Fruit fly (Drosophila melanogaster) whole organism, embryonic: ENCODE results near the gene Rab7.
A peak's percentile ranks its signal among the peaks of the same experiment; 100 is the strongest.

Experiments used
- Adf1 ChIP-seq: fragments of 200-800 bp; sonication (Bioruptor generic); IDR thresholded peaks from 2 replicates; pipeline ENCODE4 v1.3.6; 2022; ENCODE audit warnings: missing biosample characterization, missing genetic modification characterization
- CG10274 ChIP-seq: fragments of 200-800 bp; sonication (Bioruptor generic); optimal IDR thresholded peaks from 3 replicates; lab custom pipeline; 2017; ENCODE audit warnings: missing biosample characterization, mild to moderate bottlenecking, missing genetic modification characterization
- CG10321 ChIP-seq: fragments of 200-800 bp; sonication (Bioruptor generic); IDR thresholded peaks from 2 replicates; pipeline ENCODE4 v1.3.6; 2022; ENCODE audit warnings: missing biosample characterization, missing genetic modification characterization
- CG10366 ChIP-seq: fragments of 200-800 bp; sonication (Bioruptor generic); IDR thresholded peaks from 2 replicates; pipeline ENCODE4 v1.3.6; 2022; ENCODE audit warnings: missing biosample characterization, missing genetic modification characterization
- CG10543 ChIP-seq: fragments of 200-800 bp; sonication (Bioruptor generic); optimal IDR thresholded peaks from 3 replicates; lab custom pipeline; 2017; ENCODE audit warnings: missing biosample characterization, mild to moderate bottlenecking, missing genetic modification characterization, moderate library complexity
- CG1233 ChIP-seq: fragments of 200-800 bp; sonication (Bioruptor generic); optimal IDR thresholded peaks from 4 replicates; lab custom pipeline; 2018; ENCODE audit warnings: missing biosample characterization, mild to moderate bottlenecking, missing genetic modification characterization
- CG14014 ChIP-seq: fragments of 200-800 bp; sonication (Bioruptor generic); IDR thresholded peaks from 2 replicates; pipeline ENCODE4 v1.3.6; 2022; ENCODE audit warnings: missing biosample characterization, missing genetic modification characterization
- CG14050 ChIP-seq: fragments of 200-800 bp; sonication (Bioruptor generic); IDR thresholded peaks from 3 replicates; pipeline ENCODE4 v1.3.6; 2022; ENCODE audit warnings: missing biosample characterization, missing genetic modification characterization
- CG15073 ChIP-seq: fragments of 200-800 bp; sonication (Bioruptor generic); optimal IDR thresholded peaks from 2 replicates; lab custom pipeline; 2016; ENCODE audit warnings: missing biosample characterization, missing genetic modification characterization
- CG15696 ChIP-seq: fragments of 200-800 bp; sonication (Bioruptor generic); optimal IDR thresholded peaks from 2 replicates; lab custom pipeline; 2019; ENCODE audit warnings: missing biosample characterization, mild to moderate bottlenecking, missing genetic modification characterization, moderate library complexity
- CG16863 ChIP-seq: fragments of 200-800 bp; sonication (Bioruptor generic); optimal IDR thresholded peaks from 3 replicates; lab custom pipeline; 2016; ENCODE audit warnings: missing biosample characterization, missing genetic modification characterization
- CG17186 ChIP-seq: fragments of 200-800 bp; sonication (Bioruptor generic); optimal IDR thresholded peaks from 3 replicates; lab custom pipeline; 2017; ENCODE audit warnings: missing biosample characterization, missing genetic modification reagents, missing genetic modification characterization
- CG1792 ChIP-seq: fragments of 200-800 bp; sonication (Bioruptor generic); optimal IDR thresholded peaks from 2 replicates; lab custom pipeline; 2016; ENCODE audit warnings: missing biosample characterization, missing genetic modification characterization
- CG2120 ChIP-seq: fragments of 200-800 bp; sonication (Bioruptor generic); optimal IDR thresholded peaks from 3 replicates; lab custom pipeline; 2016; ENCODE audit warnings: missing biosample characterization, missing genetic modification characterization
- CG31365 ChIP-seq: fragments of 200-800 bp; sonication (Bioruptor generic); optimal IDR thresholded peaks from 2 replicates; lab custom pipeline; 2018; ENCODE audit warnings: missing biosample characterization, mild to moderate bottlenecking, missing genetic modification characterization
- CG32772 ChIP-seq: fragments of 200-800 bp; sonication (Bioruptor generic); IDR thresholded peaks from 2 replicates; pipeline ENCODE4 v1.3.6; 2022; ENCODE audit warnings: missing biosample characterization, missing genetic modification characterization
- CG33213 ChIP-seq: fragments of 200-800 bp; sonication (Bioruptor generic); optimal IDR thresholded peaks from 3 replicates; lab custom pipeline; 2016; ENCODE audit warnings: missing biosample characterization, missing genetic modification characterization
- CG34422 ChIP-seq: fragments of 200-800 bp; sonication (Bioruptor generic); IDR thresholded peaks from 3 replicates; pipeline ENCODE4 v1.3.6; 2022; ENCODE audit warnings: missing biosample characterization, missing genetic modification characterization
- CG3995 ChIP-seq: fragments of 200-800 bp; sonication (Bioruptor generic); optimal IDR thresholded peaks from 3 replicates; lab custom pipeline; 2016; ENCODE audit warnings: missing biosample characterization, missing genetic modification characterization
- CG4328 ChIP-seq: fragments of 200-800 bp; sonication (Bioruptor generic); optimal IDR thresholded peaks from 3 replicates; lab custom pipeline; 2017; ENCODE audit warnings: missing biosample characterization, missing genetic modification reagents, missing genetic modification characterization
- CG7357 ChIP-seq: fragments of 200-800 bp; sonication (Bioruptor generic); IDR thresholded peaks from 3 replicates; pipeline ENCODE4 v1.3.6; 2022; ENCODE audit warnings: missing biosample characterization, missing genetic modification characterization
- CG8924 ChIP-seq: fragments of 200-800 bp; optimal IDR thresholded peaks from 3 replicates; lab custom pipeline; 2019; ENCODE audit warnings: missing biosample characterization, mild to moderate bottlenecking, missing genetic modification characterization, moderate library complexity
- Dp ChIP-seq: fragments of 200-800 bp; sonication (Bioruptor generic); optimal IDR thresholded peaks from 2 replicates; lab custom pipeline; 2018; ENCODE audit warnings: missing biosample characterization, mild to moderate bottlenecking, missing genetic modification characterization, moderate library complexity
- Elba2 ChIP-seq: fragments of 200-800 bp; sonication (Bioruptor generic); optimal IDR thresholded peaks from 3 replicates; lab custom pipeline; 2016; ENCODE audit warnings: missing biosample characterization, missing genetic modification characterization
- Hmr ChIP-seq: fragments of 200-800 bp; sonication (Bioruptor generic); optimal IDR thresholded peaks from 3 replicates; lab custom pipeline; 2017; ENCODE audit warnings: mild to moderate bottlenecking, missing biosample characterization, missing genetic modification reagents, missing genetic modification characterization
- Lim3 ChIP-seq: fragments of 200-800 bp; sonication (Bioruptor generic); IDR thresholded peaks from 2 replicates; pipeline ENCODE4 v1.3.6; 2022; ENCODE audit warnings: missing biosample characterization, missing genetic modification characterization
- Med ChIP-seq: fragments of 200-800 bp; sonication (Bioruptor generic); peaks from one replicate; lab custom pipeline; 2016; ENCODE audit warnings: missing biosample characterization, missing genetic modification characterization, mild to moderate bottlenecking, inconsistent platforms, moderate library complexity
- NfI ChIP-seq: fragments of 200-800 bp; sonication (Bioruptor generic); optimal IDR thresholded peaks from 3 replicates; lab custom pipeline; 2018; ENCODE audit warnings: missing biosample characterization, mild to moderate bottlenecking, missing genetic modification characterization, moderate library complexity
- Pdp1 ChIP-seq, 2 experiments: fragments of 200-800 bp; sonication (Bioruptor generic); optimal IDR thresholded peaks; 3 replicates each; lab custom pipeline; 2016; ENCODE audit warnings: missing biosample characterization in 2 of 2, missing genetic modification characterization in 2 of 2, mild to moderate bottlenecking in 1 of 2, moderate library complexity in 1 of 2
- Poxn ChIP-seq: fragments of 200-800 bp; sonication (Bioruptor generic); IDR thresholded peaks from 2 replicates; pipeline ENCODE4 v1.3.6; 2022; ENCODE audit warnings: missing biosample characterization, missing genetic modification characterization
- Sin3A ChIP-seq: fragments of >200 bp; optimal IDR thresholded peaks from 2 replicates; lab custom pipeline; 2018
- Sry-δ ChIP-seq: fragments of 200-800 bp; sonication (Bioruptor generic); optimal IDR thresholded peaks from 2 replicates; lab custom pipeline; 2016; ENCODE audit warnings: missing biosample characterization, missing genetic modification characterization
- Tbp ChIP-seq: fragments of >200 bp; optimal IDR thresholded peaks from 2 replicates; lab custom pipeline; 2018; ENCODE audit warnings: missing biosample characterization, missing genetic modification characterization
- YL-1 ChIP-seq: fragments of 200-800 bp; sonication (Bioruptor generic); optimal IDR thresholded peaks from 3 replicates; lab custom pipeline; 2017; ENCODE audit warnings: missing biosample characterization, mild to moderate bottlenecking, missing genetic modification characterization
- abd-A ChIP-seq: fragments of 200-800 bp; sonication (Bioruptor generic); optimal IDR thresholded peaks from 3 replicates; lab custom pipeline; 2019; ENCODE audit warnings: missing biosample characterization, mild to moderate bottlenecking, missing genetic modification characterization, moderate library complexity
- bcd ChIP-seq: fragments of 200-800 bp; sonication (Bioruptor generic); optimal IDR thresholded peaks from 2 replicates; lab custom pipeline; 2017; ENCODE audit warnings: missing biosample characterization, mild to moderate bottlenecking, missing genetic modification characterization
- bigmax ChIP-seq: fragments of 200-800 bp; sonication (Bioruptor generic); optimal IDR thresholded peaks from 2 replicates; lab custom pipeline; 2018; ENCODE audit warnings: missing biosample characterization, mild to moderate bottlenecking, missing genetic modification characterization
- br ChIP-seq: fragments of >200 bp; optimal IDR thresholded peaks from 2 replicates; lab custom pipeline; 2017
- cato ChIP-seq: fragments of 200-800 bp; sonication (Bioruptor generic); optimal IDR thresholded peaks from 2 replicates; lab custom pipeline; 2016; ENCODE audit warnings: missing biosample characterization, missing genetic modification characterization, borderline replicate concordance
- disco-r ChIP-seq: fragments of 200-800 bp; sonication (Bioruptor generic); optimal IDR thresholded peaks from 2 replicates; lab custom pipeline; 2016; ENCODE audit warnings: missing biosample characterization, missing genetic modification characterization
- grau ChIP-seq: fragments of 200-800 bp; optimal IDR thresholded peaks from 3 replicates; lab custom pipeline; 2019; ENCODE audit warnings: missing biosample characterization, mild to moderate bottlenecking, missing genetic modification characterization, moderate library complexity
- gro ChIP-seq: fragments of 200-800 bp; sonication (Bioruptor generic); optimal IDR thresholded peaks from 2 replicates; lab custom pipeline; 2016; ENCODE audit warnings: missing biosample characterization, missing genetic modification characterization
- gt ChIP-seq: fragments of 200-800 bp; sonication (Bioruptor generic); IDR thresholded peaks from 2 replicates; pipeline ENCODE4 v1.3.6; 2022; ENCODE audit warnings: missing biosample characterization, missing genetic modification characterization
- nom ChIP-seq: fragments of 200-800 bp; sonication (Bioruptor generic); optimal IDR thresholded peaks from 2 replicates; lab custom pipeline; 2017; ENCODE audit warnings: missing biosample characterization, missing genetic modification characterization, mild to moderate bottlenecking, moderate library complexity, missing genetic modification reagents
- oc ChIP-seq: fragments of 200-800 bp; sonication (Bioruptor generic); optimal IDR thresholded peaks from 2 replicates; lab custom pipeline; 2018; ENCODE audit warnings: missing biosample characterization, mild to moderate bottlenecking, missing genetic modification characterization, moderate library complexity
- prd ChIP-seq, 3 experiments: fragments of >200 bp in 2 of 3; fragments of 200-800 bp in 1 of 3; sonication (Bioruptor generic) in 1 of 3; optimal IDR thresholded peaks in 2 of 3; IDR thresholded peaks in 1 of 3; 2 replicates in 2 of 3; 3 replicates in 1 of 3; pipeline versions ENCODE4 v1.3.6 to Lab custom; 2017 to 2022; ENCODE audit warnings: missing biosample characterization in 1 of 3, missing genetic modification characterization in 1 of 3
- pzg ChIP-seq: fragments of 200-800 bp; sonication (Bioruptor generic); optimal IDR thresholded peaks from 3 replicates; lab custom pipeline; 2018; ENCODE audit warnings: missing biosample characterization, mild to moderate bottlenecking, missing genetic modification characterization, moderate library complexity
- slp2 ChIP-seq: fragments of 200-800 bp; sonication (Bioruptor generic); optimal IDR thresholded peaks from 2 replicates; lab custom pipeline; 2016; ENCODE audit warnings: missing biosample characterization, missing genetic modification characterization
- toy ChIP-seq: fragments of 200-800 bp; sonication (Bioruptor generic); IDR thresholded peaks from 2 replicates; pipeline ENCODE4 v1.3.6; 2022; ENCODE audit warnings: missing biosample characterization, missing genetic modification characterization
- trem ChIP-seq: fragments of 200-800 bp; optimal IDR thresholded peaks from 3 replicates; lab custom pipeline; 2019; ENCODE audit warnings: missing biosample characterization, mild to moderate bottlenecking, missing genetic modification characterization, moderate library complexity
- vfl ChIP-seq: fragments of 200-800 bp; sonication (Bioruptor generic); optimal IDR thresholded peaks from 2 replicates; lab custom pipeline; 2016; ENCODE audit warnings: missing biosample characterization, missing genetic modification characterization

Rab7 gene

DNA sequence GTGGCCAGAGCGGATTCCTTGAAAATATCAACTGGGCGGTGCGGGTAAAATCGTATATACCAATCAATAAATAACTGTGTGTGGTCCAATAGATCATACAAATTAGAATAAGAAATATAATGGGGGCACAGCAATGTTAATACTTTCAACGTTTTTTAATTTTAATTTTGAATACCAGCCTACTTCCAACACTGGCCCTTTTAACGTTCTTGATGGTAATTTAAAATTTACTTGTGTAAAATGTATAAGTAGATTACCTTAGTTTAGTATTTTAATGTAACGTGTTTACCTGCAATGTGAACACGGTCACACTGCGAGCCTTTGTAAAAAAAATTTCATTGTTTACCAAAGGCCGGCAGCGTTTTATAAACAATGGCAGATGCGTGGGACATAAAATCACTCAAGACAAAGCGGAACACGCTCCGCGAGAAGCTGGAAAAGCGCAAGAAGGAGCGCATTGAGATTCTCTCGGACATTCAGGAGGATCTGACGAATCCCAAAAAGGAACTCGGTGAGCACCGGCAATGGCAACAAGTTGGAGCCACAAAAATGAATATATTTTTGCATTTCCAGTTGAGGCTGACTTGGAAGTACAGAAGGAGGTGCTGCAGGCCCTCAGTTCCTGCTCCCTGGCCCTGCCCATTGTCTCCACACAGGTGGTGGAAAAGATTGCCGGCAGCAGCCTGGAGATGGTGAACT is 39.2 kb downstream of the Rab7 start, which contains the start of the genes KrT95D and Mettl3 (continued):
- peak; percentile 42 for TF ChIP-seq CG33213 (GFP tag; lab: Kevin White, UChicago)
- TF ChIP-seq cato (GFP tag; lab: Kevin White, UChicago): no peak
- peak; percentile 8 for TF ChIP-seq CG15696 (tag; lab: Kevin White, UChicago)
- no peak for TF ChIP-seq CG31365
- peak; percentile 81 for TF ChIP-seq Sin3A (lab: Kevin White, UChicago)
- TF ChIP-seq bcd (GFP tag; lab: Kevin White, UChicago): peak; percentile 2
- no peak for TF ChIP-seq Lim3
- no peak for TF ChIP-seq NfI (GFP tag; lab: Kevin White, UChicago)
- TF ChIP-seq CG1792 (GFP tag; lab: Kevin White, UChicago): peak; percentile 6
- no peak for TF ChIP-seq vfl (GFP tag; lab: Kevin White, UChicago)
- peak; percentile 12 for TF ChIP-seq CG10543 (GFP tag; lab: Kevin White, UChicago)
- no peak for TF ChIP-seq Elba2 (GFP tag; lab: Kevin White, UChicago)
- no peak for TF ChIP-seq nom (GFP tag; lab: Kevin White, UChicago)
- TF ChIP-seq Sry-δ: peak; percentile 37
- no peak for TF ChIP-seq CG14050
- no peak for TF ChIP-seq Poxn
- no peak for TF ChIP-seq abd-A
- no peak for TF ChIP-seq CG10274 (GFP tag; lab: Kevin White, UChicago)
- TF ChIP-seq CG15073 (GFP tag; lab: Kevin White, UChicago): no peak
- no peak for TF ChIP-seq CG4328 (GFP tag; lab: Kevin White, UChicago)
- peak; percentile 59 for TF ChIP-seq CG32772 (GFP tag; lab: Robert Waterston, UW)
- peak; percentile 81 for TF ChIP-seq Med (GFP tag; lab: Kevin White, UChicago)
- no peak for TF ChIP-seq CG10321 (GFP tag; lab: Robert Waterston, UW)
- no peak for TF ChIP-seq bigmax (GFP tag; lab: Kevin White, UChicago)
- TF ChIP-seq toy (GFP tag; lab: Robert Waterston, UW): no peak
- TF ChIP-seq CG10366 (GFP tag; lab: Robert Waterston, UW): no peak
- no peak for TF ChIP-seq oc
- peak; percentile 38 for TF ChIP-seq CG17186 (GFP tag; lab: Kevin White, UChicago)
- peak; percentile 45 for TF ChIP-seq Dp (GFP tag; lab: Kevin White, UChicago)
- peak; percentile 80 for TF ChIP-seq pzg (GFP tag; lab: Kevin White, UChicago)
- peak; percentile 2 to 32 for TF ChIP-seq Pdp1 (GFP tag; optimal IDR thresholded peaks at IDR 0.05; lab: Kevin White, UChicago)
- TF ChIP-seq Tbp (GFP tag; lab: Kevin White, UChicago): peak; percentile 62
- TF ChIP-seq CG7357 (GFP tag; lab: Robert Waterston, UW): no peak
- TF ChIP-seq CG1233 (GFP tag; lab: Kevin White, UChicago): peak; percentile 5
- TF ChIP-seq prd (optimal IDR thresholded peaks at IDR 0.05; lab: Kevin White, UChicago): no peak
- no peak for TF ChIP-seq prd (GFP tag; IDR thresholded peaks at IDR 0.05; lab: Robert Waterston, UW)
- no peak for TF ChIP-seq disco-r (GFP tag; lab: Kevin White, UChicago)
- peak; percentile 16 for TF ChIP-seq grau
- peak; percentile 28 for TF ChIP-seq YL-1 (GFP tag; lab: Kevin White, UChicago)
- TF ChIP-seq trem: peak; percentile 73
- no peak for TF ChIP-seq CG16863
- peak; percentile 77; the same call in 1 of the 3 replicates for TF ChIP-seq CG34422 (GFP tag; lab: Robert Waterston, UW)
- no peak for TF ChIP-seq CG14014 (GFP tag; lab: Robert Waterston, UW)
- no peak for TF ChIP-seq br
- TF ChIP-seq CG2120 (GFP tag; lab: Kevin White, UChicago): peak; percentile 30
- no peak for TF ChIP-seq gt (GFP tag; lab: Robert Waterston, UW)
- TF ChIP-seq Adf1 (GFP tag; lab: Robert Waterston, UW): no peak
- peak; percentile 22 for TF ChIP-seq gro
- no peak for TF ChIP-seq CG3995
- peak; percentile 56 for TF ChIP-seq Hmr (GFP tag; lab: Kevin White, UChicago)
- no peak for TF ChIP-seq slp2 (GFP tag; lab: Kevin White, UChicago)
- peak; percentile 37 for TF ChIP-seq CG8924 (tag; lab: Kevin White, UChicago)
